Fruit fly (Drosophila melanogaster) whole organism, pupa: ENCODE data around the gene CSN5.

Experiments used
- CG10348 ChIP-seq: fragments of 200-800 bp; sonication (Bioruptor generic); IDR thresholded peaks from 2 replicates; pipeline ENCODE4 v1.3.6; 2022; ENCODE audit warnings: missing biosample characterization, missing genetic modification characterization
- CG12605 ChIP-seq: fragments of 200-800 bp; sonication (Bioruptor generic); IDR thresholded peaks from 2 replicates; pipeline ENCODE4 v1.3.6; 2022; ENCODE audit warnings: missing biosample characterization, missing genetic modification characterization
- CG13204 ChIP-seq: fragments of 200-800 bp; sonication (Bioruptor generic); optimal IDR thresholded peaks from 2 replicates; lab custom pipeline; 2018; ENCODE audit warnings: missing biosample characterization, mild to moderate bottlenecking, missing genetic modification characterization, moderate library complexity
- CG14655 ChIP-seq: fragments of 200-800 bp; sonication (Bioruptor generic); optimal IDR thresholded peaks from 3 replicates; lab custom pipeline; 2017; ENCODE audit warnings: mild to moderate bottlenecking, missing biosample characterization, missing genetic modification reagents, missing genetic modification characterization
- CG15710 ChIP-seq: fragments of 200-800 bp; sonication (Bioruptor generic); optimal IDR thresholded peaks from 2 replicates; lab custom pipeline; 2018; ENCODE audit warnings: missing biosample characterization, mild to moderate bottlenecking, missing genetic modification characterization, moderate library complexity
- CG17806 ChIP-seq: fragments of 200-800 bp; sonication (Bioruptor generic); optimal IDR thresholded peaks from 2 replicates; lab custom pipeline; 2018; ENCODE audit warnings: missing biosample characterization, mild to moderate bottlenecking, missing genetic modification characterization, moderate library complexity
- CG32121 ChIP-seq: fragments of 200-800 bp; sonication (Bioruptor generic); IDR thresholded peaks from 2 replicates; pipeline ENCODE4 v1.3.6; 2022; ENCODE audit warnings: missing biosample characterization, missing genetic modification characterization
- CG34367 ChIP-seq: fragments of 200-800 bp; sonication (Bioruptor generic); optimal IDR thresholded peaks from 2 replicates; lab custom pipeline; 2018; ENCODE audit warnings: missing biosample characterization, mild to moderate bottlenecking, missing genetic modification characterization
- CG4496 ChIP-seq: fragments of 200-800 bp; sonication (Bioruptor generic); IDR thresholded peaks from 3 replicates; pipeline ENCODE4 v1.3.6; 2022; ENCODE audit warnings: missing biosample characterization, missing genetic modification characterization
- CG8159 ChIP-seq: fragments of 200-800 bp; sonication (Bioruptor generic); optimal IDR thresholded peaks from 3 replicates; lab custom pipeline; 2018; ENCODE audit warnings: missing biosample characterization, mild to moderate bottlenecking, missing genetic modification characterization, moderate library complexity
- CG8301 ChIP-seq: fragments of 200-800 bp; sonication (Bioruptor generic); optimal IDR thresholded peaks from 2 replicates; lab custom pipeline; 2018; ENCODE audit warnings: missing biosample characterization, mild to moderate bottlenecking, missing genetic modification characterization
- CG9948 ChIP-seq: fragments of 200-800 bp; sonication (Bioruptor generic); optimal IDR thresholded peaks from 2 replicates; lab custom pipeline; 2018; ENCODE audit warnings: missing biosample characterization, mild to moderate bottlenecking, missing genetic modification characterization, moderate library complexity
- D1 ChIP-seq: fragments of 200-800 bp; sonication (Bioruptor generic); optimal IDR thresholded peaks from 2 replicates; lab custom pipeline; 2018; ENCODE audit warnings: missing biosample characterization, mild to moderate bottlenecking, missing genetic modification characterization, moderate library complexity
- EcR ChIP-seq: fragments of 200-800 bp; sonication (Bioruptor generic); optimal IDR thresholded peaks from 3 replicates; lab custom pipeline; 2019; ENCODE audit warnings: missing biosample characterization, missing genetic modification characterization, mild to moderate bottlenecking, moderate library complexity, missing genetic modification reagents
- Ets98B ChIP-seq: fragments of 200-800 bp; sonication (Bioruptor generic); IDR thresholded peaks from 2 replicates; pipeline ENCODE4 v1.3.6; 2022; ENCODE audit warnings: missing biosample characterization, missing genetic modification characterization
- Pif1A ChIP-seq: fragments of 200-800 bp; sonication (Bioruptor generic); optimal IDR thresholded peaks from 3 replicates; lab custom pipeline; 2016; ENCODE audit warnings: missing biosample characterization, missing genetic modification characterization
- Pif1B ChIP-seq: fragments of 200-800 bp; sonication (Bioruptor generic); optimal IDR thresholded peaks from 3 replicates; lab custom pipeline; 2016; ENCODE audit warnings: missing biosample characterization, missing genetic modification characterization
- Snoo ChIP-seq: fragments of 200-800 bp; sonication (Bioruptor generic); optimal IDR thresholded peaks from 3 replicates; lab custom pipeline; 2017; ENCODE audit warnings: missing biosample characterization, mild to moderate bottlenecking, missing genetic modification characterization, inconsistent platforms
- fd96Ca ChIP-seq: fragments of 200-800 bp; sonication (Bioruptor generic); IDR thresholded peaks from 3 replicates; pipeline ENCODE4 v1.3.6; 2022; ENCODE audit warnings: missing biosample characterization, missing genetic modification characterization
- gl ChIP-seq: fragments of 200-800 bp; sonication (Bioruptor generic); optimal IDR thresholded peaks from 2 replicates; lab custom pipeline; 2018; ENCODE audit warnings: missing biosample characterization, mild to moderate bottlenecking, missing genetic modification characterization
- rn ChIP-seq: fragments of 200-800 bp; sonication (Bioruptor generic); IDR thresholded peaks from 2 replicates; pipeline ENCODE4 v1.3.6; 2022; ENCODE audit warnings: missing biosample characterization, missing genetic modification characterization

The CSN5 gene

dm6 chr3R:16446836-16447235 lies 23.1 kb upstream of the CSN5 start:
- TF ChIP-seq CG12605 (no peak), CG32121 (GFP tag; lab: Robert Waterston, UW) (no peak), CG10348 (GFP tag; lab: Robert Waterston, UW) (no peak), CG34367 (tag; lab: Kevin White, UChicago) (no peak), Pif1A (GFP tag; lab: Kevin White, UChicago) (no peak), Pif1B (GFP tag; lab: Kevin White, UChicago) (no peak), Ets98B (GFP tag; lab: Robert Waterston, UW) (no peak), EcR (GFP tag; lab: Kevin White, UChicago) (no peak), rn (no peak), Snoo (tag; lab: Kevin White, UChicago) (no peak), fd96Ca (GFP tag; lab: Robert Waterston, UW) (no peak), gl (tag; lab: Kevin White, UChicago) (no peak), CG9948 (tag; lab: Kevin White, UChicago) (no peak)

DNA sequence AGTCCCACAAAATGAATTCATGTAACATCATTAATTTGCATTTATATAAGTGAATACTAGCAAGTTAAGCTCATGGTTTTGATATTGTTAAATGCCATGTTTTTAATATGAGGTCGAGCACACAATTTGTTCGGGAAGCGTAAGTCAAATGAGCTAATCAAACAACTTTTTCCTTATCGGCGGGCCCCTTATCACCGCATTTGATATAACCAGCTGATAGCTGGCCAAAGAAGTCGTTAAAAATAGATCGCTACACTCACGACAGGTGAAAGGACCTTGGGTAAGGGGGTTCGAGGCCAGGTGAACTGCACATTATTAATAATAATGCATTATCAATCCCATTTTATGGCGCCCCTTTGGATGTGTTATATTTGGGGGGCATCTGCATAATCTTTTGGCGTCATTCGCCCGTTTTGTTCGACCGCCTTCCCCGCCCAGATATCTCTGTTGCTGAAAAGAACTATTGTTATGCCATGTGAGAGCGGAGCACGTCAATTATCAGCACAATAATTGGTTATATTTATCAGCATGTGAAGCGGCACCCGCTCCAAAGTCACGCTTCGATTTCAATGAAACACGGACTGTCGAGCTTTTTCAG lies 22.4 kb upstream of the CSN5 start:
- TF ChIP-seq CG9948 (tag; lab: Kevin White, UChicago) (no peak), Pif1A (GFP tag; lab: Kevin White, UChicago) (no peak), CG12605 (no peak)

dm6 chr3R:16448378-16449134 lies 21.3 kb upstream of the CSN5 start:
- TF ChIP-seq CG32121 (GFP tag; lab: Robert Waterston, UW) (peak; percentile 63), CG10348 (GFP tag; lab: Robert Waterston, UW) (peak; percentile 49; the same call in 1 of the 2 replicates), Snoo (tag; lab: Kevin White, UChicago) (no peak), D1 (no peak), CG8159 (tag; lab: Kevin White, UChicago) (no peak), CG34367 (tag; lab: Kevin White, UChicago) (peak; percentile 86), CG17806 (tag; lab: Kevin White, UChicago) (peak; percentile 76), CG9948 (tag; lab: Kevin White, UChicago) (peak; percentile 84), Pif1B (GFP tag; lab: Kevin White, UChicago) (no peak), gl (tag; lab: Kevin White, UChicago) (peak; percentile 87), Pif1A (GFP tag; lab: Kevin White, UChicago) (no peak), CG14655 (GFP tag; lab: Kevin White, UChicago) (peak; percentile 89), CG12605 (peak; percentile 87), CG15710 (tag; lab: Kevin White, UChicago) (no peak), rn (peak; percentile 86), Ets98B (GFP tag; lab: Robert Waterston, UW) (peak; percentile 82), CG4496 (GFP tag; lab: Robert Waterston, UW) (peak; percentile 95), CG13204 (GFP tag; lab: Kevin White, UChicago) (peak; percentile 44), fd96Ca (GFP tag; lab: Robert Waterston, UW) (peak; percentile 87), EcR (GFP tag; lab: Kevin White, UChicago) (no peak), CG8301 (tag; lab: Kevin White, UChicago) (peak; percentile 89)

DNA sequence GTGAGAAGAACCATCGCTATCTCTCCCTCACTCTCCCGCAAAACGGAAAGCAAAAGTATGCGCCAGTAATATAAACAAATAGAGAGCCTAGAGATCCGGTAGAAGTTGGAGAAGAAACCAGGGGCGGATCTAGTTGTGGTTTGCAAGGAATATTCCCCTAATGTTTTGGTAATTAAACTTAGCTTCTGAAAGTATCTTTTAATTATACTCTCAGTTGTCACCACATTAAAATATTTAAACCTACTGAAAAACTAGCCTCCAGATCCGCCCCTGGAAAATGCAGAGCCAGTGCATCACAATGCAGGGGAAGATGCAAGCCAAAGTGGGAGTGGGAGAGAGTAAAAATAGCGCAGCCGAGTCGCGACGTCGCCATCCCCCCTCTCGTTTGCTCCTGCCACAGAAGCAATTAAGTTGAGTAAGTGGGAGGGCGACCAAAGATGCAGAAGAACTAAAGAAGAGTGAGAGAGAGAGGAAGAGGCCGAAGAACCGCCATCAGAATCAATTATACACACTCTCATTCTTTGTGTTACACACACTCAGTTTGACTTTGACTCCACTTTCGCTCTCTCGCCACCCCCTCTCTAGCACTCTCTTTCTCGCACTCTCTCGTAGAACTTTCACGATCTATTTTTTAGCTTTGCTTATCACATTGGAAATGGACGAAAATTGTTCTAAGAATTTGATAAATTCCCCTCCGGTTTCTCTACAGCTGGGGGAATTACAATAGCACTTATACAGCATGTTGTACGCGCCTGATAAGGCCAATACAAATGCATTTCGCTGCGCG lies 20.5 kb upstream of the CSN5 start:
- TF ChIP-seq Pif1A (GFP tag; lab: Kevin White, UChicago): peak; percentile 99
- peak; percentile 99 for TF ChIP-seq CG9948 (tag; lab: Kevin White, UChicago)
- TF ChIP-seq CG10348 (GFP tag; lab: Robert Waterston, UW): peak; percentile 97
- TF ChIP-seq fd96Ca (GFP tag; lab: Robert Waterston, UW): peak; percentile 99
- peak; percentile 99 for TF ChIP-seq CG15710 (tag; lab: Kevin White, UChicago)
- TF ChIP-seq CG13204 (GFP tag; lab: Kevin White, UChicago): peak; percentile 97
- TF ChIP-seq CG8159 (tag; lab: Kevin White, UChicago): peak; percentile 99
- peak; percentile 99 for TF ChIP-seq CG34367 (tag; lab: Kevin White, UChicago)
- peak; percentile 99 for TF ChIP-seq Ets98B (GFP tag; lab: Robert Waterston, UW)
- peak; percentile 94 for TF ChIP-seq D1
- TF ChIP-seq gl (tag; lab: Kevin White, UChicago): peak; percentile 95
- peak; percentile 99 for TF ChIP-seq CG14655 (GFP tag; lab: Kevin White, UChicago)
- peak; percentile 89 for TF ChIP-seq Snoo (tag; lab: Kevin White, UChicago)
- peak; percentile 99 for TF ChIP-seq CG4496 (GFP tag; lab: Robert Waterston, UW)
- peak; percentile 99 for TF ChIP-seq rn
- peak; percentile 98 for TF ChIP-seq CG12605
- peak; percentile 99 for TF ChIP-seq CG17806 (tag; lab: Kevin White, UChicago)
- TF ChIP-seq EcR (GFP tag; lab: Kevin White, UChicago): peak; percentile 77
- TF ChIP-seq CG32121 (GFP tag; lab: Robert Waterston, UW): peak; percentile 98
- peak; percentile 98 for TF ChIP-seq CG8301 (tag; lab: Kevin White, UChicago)
- TF ChIP-seq Pif1B (GFP tag; lab: Kevin White, UChicago): peak; percentile 95
